Fruit fly (Drosophila melanogaster) whole organism, embryonic: ENCODE measurements around the gene unc-119.
A peak's percentile ranks its signal among the peaks of the same experiment; 100 is the strongest.

Source experiments
- B-H2 ChIP-seq: fragments of 200-800 bp; sonication (Bioruptor generic); optimal IDR thresholded peaks from 2 replicates; lab custom pipeline; 2018; ENCODE audit warnings: missing biosample characterization, mild to moderate bottlenecking, missing genetic modification characterization
- CG10565 ChIP-seq: fragments of 200-800 bp; sonication (Bioruptor generic); optimal IDR thresholded peaks from 3 replicates; lab custom pipeline; 2016; ENCODE audit warnings: missing biosample characterization, mild to moderate bottlenecking, missing genetic modification characterization
- CG12219 ChIP-seq: fragments of 200-800 bp; sonication (Bioruptor generic); optimal IDR thresholded peaks from 3 replicates; lab custom pipeline; 2018; ENCODE audit warnings: missing biosample characterization, mild to moderate bottlenecking, missing genetic modification characterization
- CG1603 ChIP-seq: fragments of 200-800 bp; sonication (Bioruptor generic); optimal IDR thresholded peaks from 2 replicates; lab custom pipeline; 2019; ENCODE audit warnings: missing biosample characterization, mild to moderate bottlenecking, missing genetic modification characterization, moderate library complexity
- CG17328 ChIP-seq: fragments of 200-800 bp; sonication (Bioruptor generic); IDR thresholded peaks from 2 replicates; pipeline ENCODE4 v1.3.6; 2022; ENCODE audit warnings: missing biosample characterization, missing genetic modification characterization
- CG17829 ChIP-seq: fragments of 200-800 bp; optimal IDR thresholded peaks from 2 replicates; lab custom pipeline; 2019; ENCODE audit warnings: missing biosample characterization, mild to moderate bottlenecking, missing genetic modification characterization, moderate library complexity
- CG18599 ChIP-seq: fragments of 200-800 bp; sonication (Bioruptor generic); optimal IDR thresholded peaks from 3 replicates; lab custom pipeline; 2017; ENCODE audit warnings: missing biosample characterization, missing genetic modification characterization, mild to moderate bottlenecking, moderate library complexity, missing genetic modification reagents
- CG18619 ChIP-seq: fragments of 200-800 bp; sonication (Bioruptor generic); optimal IDR thresholded peaks from 3 replicates; lab custom pipeline; 2017; ENCODE audit warnings: missing biosample characterization, mild to moderate bottlenecking, missing genetic modification characterization
- CG2120 ChIP-seq: fragments of 200-800 bp; sonication (Bioruptor generic); optimal IDR thresholded peaks from 3 replicates; lab custom pipeline; 2016; ENCODE audit warnings: missing biosample characterization, missing genetic modification characterization
- CG2129 ChIP-seq: fragments of 200-800 bp; sonication (Bioruptor generic); IDR thresholded peaks from 2 replicates; pipeline ENCODE4 v1.3.6; 2022; ENCODE audit warnings: missing biosample characterization, missing genetic modification characterization; ENCODE audit not compliant: partially characterized antibody
- CG2678 ChIP-seq: fragments of 200-800 bp; sonication (Bioruptor generic); optimal IDR thresholded peaks from 3 replicates; lab custom pipeline; 2019; ENCODE audit warnings: missing biosample characterization, mild to moderate bottlenecking, missing genetic modification characterization, moderate library complexity
- CG34224 ChIP-seq: fragments of 200-800 bp; sonication (Bioruptor generic); IDR thresholded peaks from 3 replicates; pipeline ENCODE4 v1.3.6; 2022; ENCODE audit warnings: missing biosample characterization, missing genetic modification characterization; ENCODE audit not compliant: partially characterized antibody
- CG34376 ChIP-seq: fragments of 200-800 bp; sonication (Bioruptor generic); optimal IDR thresholded peaks from 2 replicates; lab custom pipeline; 2018; ENCODE audit warnings: missing biosample characterization, mild to moderate bottlenecking, missing genetic modification characterization
- CG7357 ChIP-seq: fragments of 200-800 bp; sonication (Bioruptor generic); IDR thresholded peaks from 3 replicates; pipeline ENCODE4 v1.3.6; 2022; ENCODE audit warnings: missing biosample characterization, missing genetic modification characterization
- CG9437 ChIP-seq: fragments of 200-800 bp; sonication (Bioruptor generic); optimal IDR thresholded peaks from 2 replicates; lab custom pipeline; 2018; ENCODE audit warnings: missing biosample characterization, mild to moderate bottlenecking, missing genetic modification characterization
- CkIIα-i1 ChIP-seq: fragments of 200-800 bp; sonication (Bioruptor generic); IDR thresholded peaks from 2 replicates; pipeline ENCODE4 v1.3.6; 2022; ENCODE audit warnings: missing biosample characterization, missing genetic modification characterization
- CrebB ChIP-seq: fragments of 200-800 bp; sonication (Bioruptor generic); optimal IDR thresholded peaks from 3 replicates; lab custom pipeline; 2018; ENCODE audit warnings: missing biosample characterization, mild to moderate bottlenecking, missing genetic modification characterization
- D19B ChIP-seq: fragments of 200-800 bp; sonication (Bioruptor generic); optimal IDR thresholded peaks from 2 replicates; lab custom pipeline; 2017; ENCODE audit warnings: missing biosample characterization, mild to moderate bottlenecking, missing genetic modification characterization
- Dip3 ChIP-seq: fragments of 200-800 bp; sonication (Bioruptor generic); optimal IDR thresholded peaks from 3 replicates; lab custom pipeline; 2016; ENCODE audit warnings: missing biosample characterization, missing genetic modification characterization
- Dll ChIP-seq: fragments of 200-800 bp; sonication (Bioruptor generic); IDR thresholded peaks from 4 replicates; pipeline ENCODE4 v1.3.6; 2022; ENCODE audit warnings: missing biosample characterization, missing genetic modification characterization; ENCODE audit not compliant: partially characterized antibody
- Eip74EF ChIP-seq, 2 experiments: fragments of 200-800 bp in 1 of 2; fragments of >200 bp in 1 of 2; sonication (Bioruptor generic) in 1 of 2; optimal IDR thresholded peaks; 2 replicates each; lab custom pipeline; 2017 to 2019; ENCODE audit warnings: missing biosample characterization in 2 of 2, missing genetic modification characterization in 2 of 2, mild to moderate bottlenecking in 1 of 2, moderate library complexity in 1 of 2
- Ets97D ChIP-seq: fragments of 200-800 bp; sonication (Bioruptor generic); optimal IDR thresholded peaks from 3 replicates; lab custom pipeline; 2016; ENCODE audit warnings: missing biosample characterization, missing genetic modification characterization
- H15 ChIP-seq: fragments of 200-800 bp; sonication (Bioruptor generic); IDR thresholded peaks from 3 replicates; pipeline ENCODE4 v1.3.6; 2022; ENCODE audit warnings: missing biosample characterization, missing genetic modification characterization
- H2.0 ChIP-seq: fragments of 200-800 bp; sonication (Bioruptor generic); IDR thresholded peaks from 2 replicates; pipeline ENCODE4 v1.3.6; 2022; ENCODE audit warnings: missing biosample characterization, missing genetic modification characterization
- PHDP ChIP-seq: fragments of 200-800 bp; sonication (Bioruptor generic); optimal IDR thresholded peaks from 3 replicates; lab custom pipeline; 2018; ENCODE audit warnings: missing biosample characterization, mild to moderate bottlenecking, missing genetic modification characterization, moderate library complexity
- Ravus ChIP-seq: fragments of 200-800 bp; sonication (Bioruptor generic); IDR thresholded peaks from 2 replicates; pipeline ENCODE4 v1.3.6; 2022; ENCODE audit warnings: missing biosample characterization, missing genetic modification characterization
- az2 ChIP-seq: fragments of 200-800 bp; sonication (Bioruptor generic); optimal IDR thresholded peaks from 3 replicates; lab custom pipeline; 2016; ENCODE audit warnings: missing biosample characterization, missing genetic modification characterization
- bbx ChIP-seq: fragments of 200-800 bp; sonication (Bioruptor generic); IDR thresholded peaks from 2 replicates; pipeline ENCODE4 v1.3.6; 2022; ENCODE audit warnings: missing biosample characterization, missing genetic modification characterization; ENCODE audit not compliant: partially characterized antibody
- bowl ChIP-seq: fragments of 200-800 bp; sonication (Bioruptor generic); IDR thresholded peaks from 2 replicates; pipeline ENCODE4 v1.3.6; 2022; ENCODE audit warnings: missing biosample characterization, missing genetic modification characterization
- chn ChIP-seq: fragments of 200-800 bp; sonication (Bioruptor generic); optimal IDR thresholded peaks from 2 replicates; lab custom pipeline; 2016; ENCODE audit warnings: missing biosample characterization, missing genetic modification characterization
- dan ChIP-seq: fragments of 200-800 bp; sonication (Bioruptor generic); IDR thresholded peaks from 2 replicates; pipeline ENCODE4 v1.3.6; 2022; ENCODE audit warnings: missing biosample characterization, missing genetic modification characterization
- en ChIP-seq: fragments of 200-800 bp; sonication (Bioruptor generic); optimal IDR thresholded peaks from 2 replicates; lab custom pipeline; 2016; ENCODE audit warnings: missing biosample characterization, missing genetic modification characterization
- eyg ChIP-seq: fragments of 200-800 bp; sonication (Bioruptor generic); optimal IDR thresholded peaks from 3 replicates; lab custom pipeline; 2016; ENCODE audit warnings: missing biosample characterization, missing genetic modification characterization
- gcm2 ChIP-seq: fragments of 200-800 bp; sonication (Bioruptor generic); optimal IDR thresholded peaks from 2 replicates; lab custom pipeline; 2016; ENCODE audit warnings: missing biosample characterization, missing genetic modification characterization
- gsb-n ChIP-seq: fragments of 200-800 bp; sonication (Bioruptor generic); optimal IDR thresholded peaks from 3 replicates; lab custom pipeline; 2018; ENCODE audit warnings: missing biosample characterization, mild to moderate bottlenecking, missing genetic modification characterization
- hkb ChIP-seq, 2 experiments: fragments of 200-800 bp in 1 of 2; fragments of >200 bp in 1 of 2; sonication (Bioruptor generic) in 1 of 2; IDR thresholded peaks in 1 of 2; optimal IDR thresholded peaks in 1 of 2; 2 replicates each; pipeline versions ENCODE4 v1.3.6 to Lab custom; 2017 to 2022; ENCODE audit warnings: missing biosample characterization in 1 of 2, missing genetic modification characterization in 1 of 2
- insv ChIP-seq, 2 experiments: fragments of 200-800 bp; sonication (Bioruptor generic); optimal IDR thresholded peaks; 3 replicates each; lab custom pipeline; 2016 to 2018; ENCODE audit warnings: missing biosample characterization in 2 of 2, missing genetic modification characterization in 2 of 2
- ken ChIP-seq: fragments of 200-800 bp; sonication (Bioruptor generic); IDR thresholded peaks from 3 replicates; pipeline ENCODE4 v1.3.6; 2022; ENCODE audit warnings: missing biosample characterization, missing genetic modification characterization
- pnt ChIP-seq: fragments of 200-800 bp; sonication (Bioruptor generic); optimal IDR thresholded peaks from 3 replicates; lab custom pipeline; 2016; ENCODE audit warnings: missing biosample characterization, missing genetic modification characterization
- sd ChIP-seq: fragments of 200-800 bp; sonication (Bioruptor generic); optimal IDR thresholded peaks from 3 replicates; lab custom pipeline; 2018; ENCODE audit warnings: missing biosample characterization, mild to moderate bottlenecking, missing genetic modification characterization, moderate library complexity
- sr ChIP-seq: fragments of 200-800 bp; sonication (Bioruptor generic); IDR thresholded peaks from 3 replicates; pipeline ENCODE4 v1.3.6; 2022; ENCODE audit warnings: missing biosample characterization, missing genetic modification characterization
- ssp ChIP-seq: fragments of 200-800 bp; sonication (Bioruptor generic); IDR thresholded peaks from 2 replicates; pipeline ENCODE4 v1.3.6; 2022; ENCODE audit warnings: missing biosample characterization, missing genetic modification characterization
- tll ChIP-seq, 2 experiments: fragments of 200-800 bp in 1 of 2; fragments of >200 bp in 1 of 2; sonication (Bioruptor generic) in 1 of 2; optimal IDR thresholded peaks; 2 replicates each; lab custom pipeline; 2017 to 2019; ENCODE audit warnings: missing biosample characterization in 2 of 2, missing genetic modification characterization in 2 of 2, mild to moderate bottlenecking in 1 of 2, moderate library complexity in 1 of 2
- usp ChIP-seq: fragments of >200 bp; optimal IDR thresholded peaks from 2 replicates; lab custom pipeline; 2017; ENCODE audit warnings: missing biosample characterization, missing genetic modification characterization
- wdn ChIP-seq: fragments of 200-800 bp; sonication (Bioruptor generic); IDR thresholded peaks from 2 replicates; pipeline ENCODE4 v1.3.6; 2022; ENCODE audit warnings: missing biosample characterization, missing genetic modification characterization
- yki ChIP-seq: fragments of >200 bp; optimal IDR thresholded peaks from 3 replicates; lab custom pipeline; 2018
- z ChIP-seq: fragments of 200-800 bp; sonication (Bioruptor generic); IDR thresholded peaks from 3 replicates; pipeline ENCODE4 v1.3.6; 2022; ENCODE audit warnings: missing biosample characterization, missing genetic modification characterization
- zen ChIP-seq: fragments of 200-800 bp; sonication (Bioruptor generic); optimal IDR thresholded peaks from 3 replicates; lab custom pipeline; 2018; ENCODE audit warnings: missing biosample characterization, mild to moderate bottlenecking, missing genetic modification characterization, moderate library complexity
- zfh2 ChIP-seq: fragments of 200-800 bp; sonication (Bioruptor generic); optimal IDR thresholded peaks from 2 replicates; lab custom pipeline; 2016; ENCODE audit warnings: missing biosample characterization, missing genetic modification characterization

unc-119 gene

DNA sequence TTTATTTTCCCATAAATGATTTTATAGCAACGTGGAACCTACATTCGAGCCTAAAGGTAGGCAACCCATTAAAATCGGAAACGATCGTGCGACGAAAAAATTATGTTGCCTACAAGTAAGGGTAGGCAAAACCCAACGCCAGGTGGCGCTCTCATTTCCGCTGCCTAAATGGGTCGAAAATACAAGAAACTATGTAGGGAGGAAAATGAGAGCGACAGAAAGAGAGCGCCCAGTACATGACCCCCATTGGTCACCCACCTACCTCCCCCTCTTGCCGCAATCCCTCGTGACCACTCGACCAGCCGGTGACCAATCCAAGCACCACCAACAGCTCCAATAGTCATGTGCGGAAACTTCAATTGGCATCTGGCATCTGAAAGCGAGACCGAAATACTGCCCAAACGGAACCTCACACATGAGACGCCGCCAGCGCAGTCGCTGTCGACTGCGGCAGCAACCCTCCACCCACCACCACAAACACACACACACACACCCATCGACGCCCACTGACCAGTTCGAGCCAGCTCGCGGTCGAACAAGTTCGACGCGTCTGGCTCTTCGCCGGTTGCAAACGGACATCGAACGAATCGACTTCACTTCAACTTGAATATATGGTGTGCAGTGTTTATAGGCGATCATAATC, 49.0 kb downstream of the unc-119 start:
- TF ChIP-seq tll (GFP tag; optimal IDR thresholded peaks at IDR 0.05; lab: Kevin White, UChicago), result no peak
- peak; percentile 26 for TF ChIP-seq CG2120 (GFP tag; lab: Kevin White, UChicago)
- no peak for TF ChIP-seq CG34224 (GFP tag; lab: Robert Waterston, UW)
- TF ChIP-seq gsb-n (tag; lab: Kevin White, UChicago), result peak; percentile 70
- peak; percentile 83 for TF ChIP-seq H15
- peak; percentile 51 for TF ChIP-seq en (GFP tag; lab: Kevin White, UChicago)
- TF ChIP-seq CrebB, result peak; percentile 47
- peak; percentile 59 for TF ChIP-seq D19B (GFP tag; lab: Kevin White, UChicago)
- TF ChIP-seq wdn (GFP tag; lab: Robert Waterston, UW), result peak; percentile 56; the same call in 1 of the 2 replicates
- peak; percentile 43 for TF ChIP-seq eyg
- TF ChIP-seq gcm2 (GFP tag; lab: Kevin White, UChicago), result peak; percentile 57
- peak; percentile 18 for TF ChIP-seq CG10565
- TF ChIP-seq dan, result no peak
- peak; percentile 79 for TF ChIP-seq zen (tag; lab: Kevin White, UChicago)
- TF ChIP-seq CG34376 (GFP tag; lab: Kevin White, UChicago), result peak; percentile 60
- TF ChIP-seq az2 (GFP tag; lab: Kevin White, UChicago), result peak; percentile 76
- peak; percentile 25; the same call in 1 of the 2 replicates for TF ChIP-seq CkIIα-i1 (GFP tag; lab: Robert Waterston, UW)
- TF ChIP-seq CG1603 (tag; lab: Kevin White, UChicago), result peak; percentile 73
- TF ChIP-seq ken, result peak; percentile 80; the same call in 2 of the 3 replicates
- TF ChIP-seq B-H2, result peak; percentile 83
- TF ChIP-seq insv (GFP tag; optimal IDR thresholded peaks at IDR 0.05; lab: Kevin White, UChicago), result peak in 1 of 2 experiments; percentile 85
- TF ChIP-seq bbx, result no peak
- TF ChIP-seq sr (GFP tag; lab: Robert Waterston, UW), result peak; percentile 65; the same call in 2 of the 3 replicates
- peak; percentile 68 for TF ChIP-seq CG18599 (GFP tag; lab: Kevin White, UChicago)
- no peak for TF ChIP-seq usp (GFP tag; lab: Kevin White, UChicago)
- peak; percentile 57 for TF ChIP-seq bowl (GFP tag; lab: Robert Waterston, UW)
- peak; percentile 65 for TF ChIP-seq CG2678 (tag; lab: Kevin White, UChicago)
- TF ChIP-seq Dll, result no peak
- TF ChIP-seq yki (lab: Kevin White, UChicago), result peak; percentile 3
- no peak for TF ChIP-seq Ravus (GFP tag; lab: Robert Waterston, UW)
- TF ChIP-seq PHDP (tag; lab: Kevin White, UChicago), result peak; percentile 83
- peak; percentile 68 for TF ChIP-seq Dip3
- TF ChIP-seq CG7357 (GFP tag; lab: Robert Waterston, UW), result peak; percentile 60; the same call in 1 of the 3 replicates
- peak; percentile 98 for TF ChIP-seq Ets97D
- TF ChIP-seq CG17328 (GFP tag; lab: Robert Waterston, UW), result peak; percentile 85
- TF ChIP-seq CG18619, result peak; percentile 86
- peak; percentile 67 for TF ChIP-seq CG12219
- peak; percentile 49 for TF ChIP-seq pnt (GFP tag; lab: Kevin White, UChicago)
- TF ChIP-seq z (GFP tag; lab: Robert Waterston, UW), result peak; percentile 46; the same call in 1 of the 3 replicates
- peak; percentile 65 for TF ChIP-seq CG17829 (tag; lab: Kevin White, UChicago)
- no peak for TF ChIP-seq CG2129 (GFP tag; lab: Robert Waterston, UW)
- peak; percentile 66 for TF ChIP-seq CG9437 (GFP tag; lab: Kevin White, UChicago)
- TF ChIP-seq zfh2, result peak; percentile 63
- TF ChIP-seq sd (tag; lab: Kevin White, UChicago), result no peak
- 0 out of 2 replicates have a peak, but pooled peaks have one; percentile 28 for TF ChIP-seq ssp
- no peak for TF ChIP-seq hkb (optimal IDR thresholded peaks at IDR 0.05; lab: Kevin White, UChicago)
- TF ChIP-seq hkb (GFP tag; IDR thresholded peaks at IDR 0.05; lab: Robert Waterston, UW), result peak; percentile 73
- no peak for TF ChIP-seq Eip74EF (GFP tag; optimal IDR thresholded peaks at IDR 0.05; lab: Kevin White, UChicago)
- peak; percentile 77 for TF ChIP-seq chn
- TF ChIP-seq H2.0, result peak; percentile 82
